Worm (Caenorhabditis elegans): ENCODE measurements around the gene F48E8.4.

Gene F48E8.4

DNA sequence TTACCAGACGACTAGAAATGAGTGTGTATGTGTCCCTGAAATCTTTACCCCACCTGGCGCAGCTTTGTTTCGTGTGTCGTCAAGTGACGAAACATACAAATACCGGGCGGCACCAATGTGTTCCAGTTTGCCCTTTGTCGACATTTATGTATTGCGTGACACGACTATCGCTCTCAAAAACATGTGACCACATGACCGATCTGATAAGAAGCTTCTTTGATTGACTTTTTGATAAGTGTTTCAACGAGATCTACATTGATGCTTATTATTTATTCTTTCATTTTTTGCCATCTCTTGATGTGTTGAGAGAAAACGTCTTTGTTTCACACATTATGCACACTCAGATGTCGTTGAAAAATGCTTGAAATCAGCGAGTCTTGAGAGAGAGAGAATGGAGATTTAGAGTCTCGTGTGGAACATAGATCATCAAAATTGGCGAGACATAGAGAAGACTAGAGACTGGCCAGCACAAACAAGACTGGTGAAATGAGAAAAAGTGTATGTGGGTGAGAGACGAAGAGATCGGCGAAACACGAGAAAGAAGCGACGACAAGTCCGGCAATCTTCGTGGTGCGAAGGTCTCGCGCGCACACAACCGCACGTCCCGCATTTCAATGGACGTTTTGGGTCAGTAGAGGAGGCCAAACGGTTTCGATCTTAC, 49.7 kb downstream of the F48E8.4 start (continued):
- TF ChIP-seq mel-28 (tag; optimal IDR thresholded peaks at IDR 0.05; ENCODE audit: borderline replicate concordance): no peak

DNA sequence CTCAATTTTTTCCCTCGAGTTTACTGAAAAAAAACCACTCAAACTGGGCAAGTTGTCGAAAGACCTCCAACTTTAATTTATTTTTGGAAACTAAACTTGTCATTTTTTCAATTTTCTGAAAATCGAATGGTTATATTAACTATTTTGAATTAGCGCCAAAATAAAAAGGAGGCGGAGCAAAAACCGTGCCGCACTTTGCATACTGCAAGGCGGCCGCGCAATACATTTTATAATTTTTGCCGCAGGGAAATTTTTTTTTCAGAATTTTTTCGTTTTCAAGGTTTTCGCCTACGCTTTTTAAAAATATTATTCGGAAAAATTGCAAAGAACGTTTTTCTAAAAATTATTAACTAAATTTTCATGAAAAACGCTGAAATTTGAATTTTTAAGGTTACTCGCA, 50.3 kb downstream of the F48E8.4 start:
- TF ChIP-seq dpl-1 (GFP tag; optimal IDR thresholded peaks at IDR 0.05): peak; percentile 64
- no peak for TF ChIP-seq madf-10 (tag; optimal IDR thresholded peaks at IDR 0.05)
- no peak for TF ChIP-seq akir-1 (GFP tag; optimal IDR thresholded peaks at IDR 0.05)
- TF ChIP-seq him-1 (tag; optimal IDR thresholded peaks at IDR 0.05): peak; percentile 56
- no peak for TF ChIP-seq pha-4 (tag; optimal IDR thresholded peaks at IDR 0.05)
- TF ChIP-seq lsl-1 (GFP tag; optimal IDR thresholded peaks at IDR 0.05): peak; percentile 41
- TF ChIP-seq C06A6.2 (GFP tag; conservative IDR thresholded peaks at IDR 0.05): no peak
- no peak for TF ChIP-seq tbp1 (GFP tag; optimal IDR thresholded peaks at IDR 0.05)
- no peak for TF ChIP-seq D2030.7 (GFP tag; IDR thresholded peaks at IDR 0.05)
- peak; percentile 82 for TF ChIP-seq lin-54 (GFP tag; optimal IDR thresholded peaks at IDR 0.05)
- TF ChIP-seq tbx-9 (tag; optimal IDR thresholded peaks at IDR 0.05; ENCODE audit: borderline replicate concordance): no peak
- TF ChIP-seq lin-35 (GFP tag; optimal IDR thresholded peaks at IDR 0.05): peak in 1 of 3 experiments; percentile 36
- no peak for TF ChIP-seq mes-4 (tag; optimal IDR thresholded peaks at IDR 0.05)
- TF ChIP-seq ceh-91 (GFP tag; IDR thresholded peaks at IDR 0.05): peak; percentile 48; the same call in 1 of the 2 replicates
- no peak for TF ChIP-seq lsy-27 (tag; optimal IDR thresholded peaks at IDR 0.05; ENCODE audit: borderline replicate concordance, insufficient read depth)
- TF ChIP-seq Y67H2A.10 (GFP tag; conservative IDR thresholded peaks at IDR 0.05): no peak
- TF ChIP-seq F23B12.7 (tag; optimal IDR thresholded peaks at IDR 0.05; ENCODE audit: insufficient read depth): no peak
- TF ChIP-seq B0035.1 (tag; optimal IDR thresholded peaks at IDR 0.05): no peak
- peak; percentile 19; the same call in 1 of the 2 replicates for TF ChIP-seq ceh-100 (GFP tag; IDR thresholded peaks at IDR 0.05)
- TF ChIP-seq xnd-1 (tag; optimal IDR thresholded peaks at IDR 0.05): peak; percentile 6
- no peak for TF ChIP-seq ztf-3 (GFP tag; optimal IDR thresholded peaks at IDR 0.05)
- TF ChIP-seq hmg-1.2 (GFP tag; IDR thresholded peaks at IDR 0.05): 0 out of 2 replicates have a peak, but pooled peaks have one; percentile 5
- peak; percentile 72 for TF ChIP-seq efl-1 (GFP tag; optimal IDR thresholded peaks at IDR 0.05)
- no peak for TF ChIP-seq ceh-40 (GFP tag; IDR thresholded peaks at IDR 0.05)
- TF ChIP-seq lag-1 (GFP tag; IDR thresholded peaks at IDR 0.05): no peak
- peak; percentile 55; the same call in 1 of the 2 replicates for TF ChIP-seq F33H1.4 (GFP tag; IDR thresholded peaks at IDR 0.05)
- no peak for TF ChIP-seq nhr-90 (tag; optimal IDR thresholded peaks at IDR 0.05)
- TF ChIP-seq dox-1 (GFP tag; IDR thresholded peaks at IDR 0.05): no peak
- TF ChIP-seq madf-8 (GFP tag; conservative IDR thresholded peaks at IDR 0.05): no peak; the same call in 1 of the 2 replicates
- peak; percentile 69; the same call in 1 of the 2 replicates for TF ChIP-seq madf-6 (GFP tag; IDR thresholded peaks at IDR 0.05)
- TF ChIP-seq snpc-3.4 (tag; optimal IDR thresholded peaks at IDR 0.05): peak; percentile 5
- no peak for TF ChIP-seq lir-1 (GFP tag; conservative IDR thresholded peaks at IDR 0.05)
- no peak for TF ChIP-seq F10E7.11 (tag; optimal IDR thresholded peaks at IDR 0.05)
- no peak for TF ChIP-seq ztf-26 (tag; optimal IDR thresholded peaks at IDR 0.05)
- 0 out of 2 replicates have a peak, but pooled peaks have one; percentile 10 for TF ChIP-seq Y79H2A.3 (GFP tag; conservative IDR thresholded peaks at IDR 0.05)
- no peak for TF ChIP-seq F39B2.1 (GFP tag; IDR thresholded peaks at IDR 0.05)
- no peak for TF ChIP-seq attf-6 (GFP tag; IDR thresholded peaks at IDR 0.05)
- TF ChIP-seq cebp-2 (GFP tag; IDR thresholded peaks at IDR 0.05): no peak
- TF ChIP-seq attf-3 (GFP tag; conservative IDR thresholded peaks at IDR 0.05): peak; percentile 54; the same call in 1 of the 2 replicates
- TF ChIP-seq sptf-2 (GFP tag; optimal IDR thresholded peaks at IDR 0.05): no peak
- 0 out of 2 replicates have a peak, but pooled peaks have one; percentile 23 for TF ChIP-seq pbrm-1 (GFP tag; IDR thresholded peaks at IDR 0.05)
- TF ChIP-seq ccch-3 (GFP tag; optimal IDR thresholded peaks at IDR 0.05): no peak
- TF ChIP-seq F49E8.2 (tag; optimal IDR thresholded peaks at IDR 0.05; ENCODE audit: insufficient read depth): no peak
- no peak for TF ChIP-seq egrh-3 (GFP tag; IDR thresholded peaks at IDR 0.05)
